Worm (Caenorhabditis elegans) whole organism, late embryonic: Measurements from ENCODE around the gene F13H10.5.

Experiments
- fax-1 ChIP-seq: sonication (generic microtip); optimal IDR thresholded peaks from 2 replicates; lab custom pipeline; 2016; ENCODE audit warnings: missing genotype, missing genetic modification characterization, missing compliant biosample characterization
- nhr-232 ChIP-seq: sonication (generic microtip); optimal IDR thresholded peaks from 2 replicates; lab custom pipeline; 2016; ENCODE audit warnings: missing genetic modification characterization, missing compliant biosample characterization
- pqm-1 ChIP-seq: sonication (generic microtip); optimal IDR thresholded peaks from 2 replicates; lab custom pipeline; 2016; ENCODE audit warnings: missing genetic modification characterization, missing compliant biosample characterization
- sdc-2 ChIP-seq: sonication (generic microtip); optimal IDR thresholded peaks from 2 replicates; lab custom pipeline; 2016; ENCODE audit warnings: missing genotype, missing genetic modification characterization, missing compliant biosample characterization
- syd-9 ChIP-seq: sonication (generic microtip); optimal IDR thresholded peaks from 2 replicates; lab custom pipeline; 2016; ENCODE audit warnings: mild to moderate bottlenecking, missing genetic modification characterization, moderate library complexity, missing compliant biosample characterization
- unc-55 ChIP-seq: sonication (generic microtip); optimal IDR thresholded peaks from 2 replicates; lab custom pipeline; 2017; ENCODE audit warnings: missing biosample characterization, missing genetic modification reagents, missing genetic modification characterization
- unc-86 ChIP-seq: sonication (generic microtip); optimal IDR thresholded peaks from 2 replicates; lab custom pipeline; 2016; ENCODE audit warnings: missing genetic modification characterization, missing compliant biosample characterization

DNA sequence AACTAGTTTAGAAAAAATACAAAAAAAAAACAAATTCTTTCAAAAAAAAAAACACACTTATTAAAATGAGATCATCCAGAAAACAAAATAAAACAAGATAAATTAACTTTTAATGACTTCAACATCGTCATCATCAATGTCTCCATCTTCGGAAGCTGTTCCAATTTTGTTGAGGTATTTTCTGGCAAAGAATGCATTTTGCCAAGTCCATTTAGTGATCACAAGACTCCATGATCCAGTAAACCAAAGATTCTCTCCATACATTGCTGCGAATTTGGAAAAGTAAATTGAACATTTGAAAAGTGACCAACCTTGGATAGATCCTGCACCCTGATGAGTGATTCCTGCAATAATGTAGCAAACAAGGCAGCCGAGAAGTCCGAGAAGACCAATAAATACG is 39.3 kb downstream of the F13H10.5 start:
- TF ChIP-seq sdc-2 (tag; lab: Kevin White, UChicago) (no peak), pqm-1 (no peak), unc-86 (no peak), unc-55 (GFP tag; lab: Kevin White, UChicago) (no peak), nhr-232 (no peak), syd-9 (no peak), fax-1 (tag; lab: Kevin White, UChicago) (no peak)
